Worm (Caenorhabditis elegans): ENCODE measurements around the gene C06C3.10.

Gene C06C3.10

DNA sequence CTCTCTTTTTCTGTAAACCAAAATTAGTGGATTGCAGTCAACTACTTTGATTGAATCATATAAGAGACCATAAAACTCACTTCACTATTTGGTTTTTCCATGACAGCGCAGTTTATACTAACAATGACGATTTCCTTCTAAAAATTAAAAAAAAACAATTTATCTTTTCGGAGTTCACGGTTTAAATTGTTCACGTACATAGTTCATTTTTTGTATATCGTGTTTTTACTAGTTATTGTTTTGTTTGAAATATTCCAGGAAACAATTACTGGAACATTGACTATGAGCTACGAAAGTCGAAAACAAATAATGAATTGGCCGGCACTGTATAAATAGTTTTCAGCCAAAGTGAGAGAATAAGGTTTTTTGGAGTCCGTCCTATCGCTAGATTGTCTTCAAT lies 15.7 kb upstream of the C06C3.10 start, which contains the start of gene lido-17:
Gene lido-17, minus strand, starts transcription at position 101 of the 400 bp plus-strand sequence.
- no peak for TF ChIP-seq fos-1 (tag; optimal IDR thresholded peaks at IDR 0.05)
- no peak for TF ChIP-seq mab-5 (tag; optimal IDR thresholded peaks at IDR 0.05)
- TF ChIP-seq elt-1 (tag; optimal IDR thresholded peaks at IDR 0.05) = no peak
- no peak for TF ChIP-seq nhr-23 (tag; optimal IDR thresholded peaks at IDR 0.05)
- no peak for TF ChIP-seq dmd-4 (tag; optimal IDR thresholded peaks at IDR 0.05)
- TF ChIP-seq ZK546.5 (tag; optimal IDR thresholded peaks at IDR 0.05) = no peak
- no peak for TF ChIP-seq unc-62 (GFP tag; optimal IDR thresholded peaks at IDR 0.05)
- no peak for TF ChIP-seq elt-3 (tag; optimal IDR thresholded peaks at IDR 0.05)
- no peak for TF ChIP-seq lsy-2 (tag; optimal IDR thresholded peaks at IDR 0.05)

DNA sequence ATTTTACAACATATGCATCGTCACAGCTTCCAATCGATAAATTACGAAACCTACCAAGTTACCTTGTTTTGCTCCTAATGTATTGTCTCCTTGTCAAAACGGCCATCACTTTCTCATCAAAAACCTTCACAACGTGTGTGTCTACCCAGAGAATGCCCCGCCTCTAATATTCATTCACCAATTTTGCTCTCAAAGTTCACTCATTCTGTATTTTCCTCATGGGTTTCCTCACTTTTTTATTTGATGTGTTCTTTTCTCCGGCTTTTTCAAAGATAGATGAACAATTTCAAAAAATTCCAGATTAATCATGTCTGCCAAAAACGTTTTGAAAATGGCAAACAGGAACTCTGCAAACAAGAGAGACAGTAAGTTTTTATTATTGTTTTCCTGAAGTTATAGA lies 8.2 kb upstream of the C06C3.10 start, which contains the start of gene C06C3.7:
Gene C06C3.7, plus strand, starts transcription at position 301 of the 400 bp plus-strand sequence.
- TF ChIP-seq unc-62 (GFP tag; optimal IDR thresholded peaks at IDR 0.05) (no peak), unc-39 (tag; optimal IDR thresholded peaks at IDR 0.05) (no peak), elt-3 (tag; optimal IDR thresholded peaks at IDR 0.05) (no peak), nhr-25 (tag; optimal IDR thresholded peaks at IDR 0.05) (no peak), ztf-1 (GFP tag; conservative IDR thresholded peaks at IDR 0.05) (no peak), ceh-16 (tag; optimal IDR thresholded peaks at IDR 0.05) (no peak), ama-1 (optimal IDR thresholded peaks at IDR 0.05) (no peak), blmp-1 (tag; optimal IDR thresholded peaks at IDR 0.05; ENCODE audit: insufficient read depth) (no peak)

DNA sequence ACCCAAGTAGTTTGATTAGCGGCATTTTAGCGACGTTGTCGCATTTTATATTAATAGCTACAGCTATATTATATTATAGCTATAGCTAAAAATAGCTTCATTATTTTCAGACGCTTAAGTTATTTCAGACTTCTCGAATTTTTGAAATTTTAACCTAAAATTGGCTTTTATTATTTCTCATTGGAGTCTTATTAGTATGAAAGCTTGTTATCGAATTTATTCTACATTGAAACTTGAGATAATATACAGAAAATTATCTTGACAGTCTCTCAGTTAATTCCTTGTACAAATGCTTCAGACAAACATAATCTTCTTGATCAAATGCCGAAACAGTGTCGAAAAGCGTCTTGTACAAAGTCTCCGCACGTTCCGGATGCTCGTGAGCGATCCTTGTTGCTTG lies 2.7 kb upstream of the C06C3.10 start, which contains the start of gene srh-48:
Gene srh-48, plus strand, starts transcription at position 301 of the 400 bp plus-strand sequence.
- TF ChIP-seq C34F6.9 (tag; optimal IDR thresholded peaks at IDR 0.05) = no peak
- no peak for TF ChIP-seq gmeb-1 (tag; optimal IDR thresholded peaks at IDR 0.05)
- TF ChIP-seq unc-39 (tag; optimal IDR thresholded peaks at IDR 0.05) = no peak
- TF ChIP-seq peb-1 (tag; optimal IDR thresholded peaks at IDR 0.05) = no peak
- no peak for TF ChIP-seq ceh-16 (tag; optimal IDR thresholded peaks at IDR 0.05)
- no peak for TF ChIP-seq ztf-4 (tag; optimal IDR thresholded peaks at IDR 0.05)
- no peak for TF ChIP-seq nhr-23 (tag; optimal IDR thresholded peaks at IDR 0.05)
- TF ChIP-seq nhr-21 (tag; optimal IDR thresholded peaks at IDR 0.05) = no peak
- TF ChIP-seq nhr-11 (tag; optimal IDR thresholded peaks at IDR 0.05) = no peak
- no peak for TF ChIP-seq zag-1 (tag; optimal IDR thresholded peaks at IDR 0.05)
- no peak for TF ChIP-seq nhr-6 (tag; optimal IDR thresholded peaks at IDR 0.05)
- TF ChIP-seq alr-1 (tag; optimal IDR thresholded peaks at IDR 0.05) = no peak
- no peak for TF ChIP-seq elt-1 (tag; optimal IDR thresholded peaks at IDR 0.05)
- no peak for TF ChIP-seq dmd-4 (tag; optimal IDR thresholded peaks at IDR 0.05)

DNA sequence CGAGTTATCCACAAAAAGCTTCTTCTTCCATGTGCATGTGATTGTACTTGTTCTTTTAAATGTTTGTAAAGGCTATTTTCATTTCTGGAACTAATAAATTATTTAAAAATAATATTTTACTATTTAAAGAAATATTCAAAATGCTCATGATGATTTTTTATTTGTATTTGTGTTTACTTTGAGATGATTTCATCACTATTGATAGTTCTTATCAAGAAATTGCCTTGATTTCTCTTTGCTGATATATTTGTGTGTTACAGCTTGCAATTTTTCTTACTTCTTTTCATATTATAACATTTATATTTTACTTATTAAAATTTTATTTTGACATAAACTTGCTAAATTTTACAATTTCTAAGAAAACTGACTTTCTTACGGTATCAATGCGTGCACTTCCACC lies 1.1 kb upstream of the C06C3.10 start:
- TF ChIP-seq skn-1 (tag; optimal IDR thresholded peaks at IDR 0.05) = peak; percentile 19
- peak; percentile 68 for TF ChIP-seq fos-1 (tag; optimal IDR thresholded peaks at IDR 0.05)
- no peak for TF ChIP-seq nhr-25 (tag; optimal IDR thresholded peaks at IDR 0.05)

DNA sequence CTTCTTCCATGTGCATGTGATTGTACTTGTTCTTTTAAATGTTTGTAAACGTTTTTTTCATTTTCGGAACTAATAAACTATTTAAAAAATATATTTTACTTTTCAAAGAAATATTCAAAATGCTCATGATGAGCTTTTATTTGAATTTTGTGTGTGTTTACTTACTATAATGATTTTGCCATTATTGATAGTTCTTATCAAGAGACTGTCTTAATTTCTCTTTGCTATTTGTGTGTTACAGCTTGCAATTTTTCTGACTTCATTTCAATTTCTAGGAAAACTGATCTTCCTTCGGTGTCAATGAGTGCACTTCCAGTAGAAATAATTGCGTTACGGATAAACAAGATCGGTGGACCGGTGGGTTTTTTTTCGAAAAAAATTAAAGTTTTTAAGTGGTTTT lies 2.3 kb downstream of the C06C3.10 start, which contains the start of gene C06C3.12:
Gene C06C3.12, plus strand, starts transcription at position 301 of the 400 bp plus-strand sequence.
- peak; percentile 24 for TF ChIP-seq fos-1 (tag; optimal IDR thresholded peaks at IDR 0.05)
- no peak for TF ChIP-seq peb-1 (tag; optimal IDR thresholded peaks at IDR 0.05)

DNA sequence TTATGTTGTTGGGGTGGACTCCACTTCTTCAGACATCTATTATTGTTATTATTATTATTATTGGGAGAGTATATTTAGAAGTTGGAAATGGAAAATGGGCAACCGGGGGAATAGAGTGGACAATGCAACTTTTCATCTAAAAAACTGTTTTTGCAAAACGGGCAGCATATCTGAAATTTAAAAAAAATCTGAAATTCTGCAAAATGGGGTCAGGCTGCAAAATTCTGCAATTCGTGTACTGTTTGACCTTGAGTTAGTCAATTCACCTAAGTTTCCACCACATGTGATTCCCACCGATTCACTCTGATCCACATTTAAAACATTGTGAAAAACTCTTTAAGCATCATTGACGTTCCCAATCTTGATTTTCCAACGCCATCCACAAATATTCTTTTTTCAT lies 4.1 kb downstream of the C06C3.10 start, which contains the start of gene C06C3.4:
Gene C06C3.4, plus strand, starts transcription at position 301 of the 400 bp plus-strand sequence.
- no peak for TF ChIP-seq fos-1 (tag; optimal IDR thresholded peaks at IDR 0.05)
- TF ChIP-seq sma-9 (GFP tag; optimal IDR thresholded peaks at IDR 0.05) = no peak
- TF ChIP-seq sma-9 (tag; optimal IDR thresholded peaks at IDR 0.05) = no peak
- no peak for TF ChIP-seq snpc-4 (tag; optimal IDR thresholded peaks at IDR 0.05)
- no peak for TF ChIP-seq alr-1 (tag; optimal IDR thresholded peaks at IDR 0.05)
- TF ChIP-seq peb-1 (tag; optimal IDR thresholded peaks at IDR 0.05) = no peak
- no peak for TF ChIP-seq skn-1 (tag; optimal IDR thresholded peaks at IDR 0.05)
- TF ChIP-seq nhr-25 (tag; optimal IDR thresholded peaks at IDR 0.05) = no peak
- no peak for TF ChIP-seq nhr-129 (tag; optimal IDR thresholded peaks at IDR 0.05)
- TF ChIP-seq Y55F3AM.14 (GFP tag; optimal IDR thresholded peaks at IDR 0.05) = no peak
- TF ChIP-seq lin-13 (GFP tag; optimal IDR thresholded peaks at IDR 0.05) = no peak
- TF ChIP-seq mab-5 (tag; optimal IDR thresholded peaks at IDR 0.05) = no peak
- TF ChIP-seq lsy-2 (tag; optimal IDR thresholded peaks at IDR 0.05) = no peak
- TF ChIP-seq elt-3 (tag; optimal IDR thresholded peaks at IDR 0.05) = no peak
- TF ChIP-seq ztf-1 (GFP tag; conservative IDR thresholded peaks at IDR 0.05) = no peak
- TF ChIP-seq egl-27 (tag; optimal IDR thresholded peaks at IDR 0.05) = no peak
- no peak for TF ChIP-seq lin-11 (tag; optimal IDR thresholded peaks at IDR 0.05)
- no peak for TF ChIP-seq sma-3 (GFP tag; optimal IDR thresholded peaks at IDR 0.05)
- TF ChIP-seq ztf-11 (tag; optimal IDR thresholded peaks at IDR 0.05) = no peak
- TF ChIP-seq nhr-237 (tag; optimal IDR thresholded peaks at IDR 0.05) = no peak
- no peak for TF ChIP-seq nhr-23 (tag; optimal IDR thresholded peaks at IDR 0.05)
